Worm (Caenorhabditis elegans) whole organism, early embryonic: Measurements from ENCODE around the gene fipr-16.

Experiments used
- B0310.2 ChIP-seq: sonication (generic microtip); optimal IDR thresholded peaks from 2 replicates; lab custom pipeline; 2016; ENCODE audit warnings: mild to moderate bottlenecking, missing genetic modification characterization, missing compliant biosample characterization
- F13C5.2 ChIP-seq: sonication (generic microtip); optimal IDR thresholded peaks from 2 replicates; lab custom pipeline; 2017; ENCODE audit warnings: mild to moderate bottlenecking, missing genetic modification characterization, inconsistent platforms, missing compliant biosample characterization
- aly-1 ChIP-seq: sonication (generic microtip); optimal IDR thresholded peaks from 2 replicates; lab custom pipeline; 2016; ENCODE audit warnings: missing genetic modification characterization, missing compliant biosample characterization
- ama-1 ChIP-seq: fragments of 150-350 bp; optimal IDR thresholded peaks from 2 replicates; lab custom pipeline; 2014
- ceh-13 ChIP-seq: fragments of 200-800 bp; sonication (Bioruptor generic); optimal IDR thresholded peaks from 2 replicates; lab custom pipeline; 2018; ENCODE audit warnings: mild to moderate bottlenecking, missing genetic modification characterization, missing compliant biosample characterization
- ceh-36 ChIP-seq: sonication (generic microtip); optimal IDR thresholded peaks from 2 replicates; lab custom pipeline; 2016; ENCODE audit warnings: missing genetic modification characterization, inconsistent platforms, missing compliant biosample characterization
- ets-7 ChIP-seq: sonication (generic microtip); optimal IDR thresholded peaks from 2 replicates; lab custom pipeline; 2016; ENCODE audit warnings: missing genotype, missing genetic modification characterization, missing compliant biosample characterization
- flt-1 ChIP-seq: fragments of 200-800 bp; sonication (Bioruptor generic); IDR thresholded peaks from 2 replicates; pipeline ENCODE4 v1.3.6; 2022; ENCODE audit warnings: missing genetic modification characterization, missing compliant biosample characterization
- hmbx-1 ChIP-seq: sonication (generic microtip); optimal IDR thresholded peaks from 2 replicates; lab custom pipeline; 2016; ENCODE audit warnings: mild to moderate bottlenecking, missing genetic modification characterization, missing compliant biosample characterization
- hmg-4 ChIP-seq: fragments of 200-800 bp; sonication (Bioruptor generic); optimal IDR thresholded peaks from 2 replicates; lab custom pipeline; 2018; ENCODE audit warnings: mild to moderate bottlenecking, missing genetic modification characterization, missing compliant biosample characterization
- hnd-1 ChIP-seq: sonication (generic microtip); optimal IDR thresholded peaks from 2 replicates; lab custom pipeline; 2016; ENCODE audit warnings: missing genetic modification characterization, missing compliant biosample characterization
- pes-1 ChIP-seq: fragments of 200-800 bp; sonication (Bioruptor generic); IDR thresholded peaks from 2 replicates; pipeline ENCODE4 v1.3.6; 2022; ENCODE audit warnings: missing genetic modification reagents, missing genetic modification characterization, missing compliant biosample characterization
- scrt-1 ChIP-seq: fragments of 200-800 bp; sonication (Bioruptor generic); IDR thresholded peaks from 2 replicates; pipeline ENCODE4 v1.3.6; 2022; ENCODE audit warnings: missing genetic modification characterization, missing compliant biosample characterization
- sea-1 ChIP-seq: fragments of 200-800 bp; sonication (Bioruptor generic); conservative IDR thresholded peaks from 2 replicates; pipeline ENCODE4 v1.3.6; 2022; ENCODE audit warnings: missing genetic modification characterization, missing compliant biosample characterization
- tbx-11 ChIP-seq: fragments of 200-800 bp; sonication (Bioruptor generic); IDR thresholded peaks from 2 replicates; pipeline ENCODE4 v1.3.6; 2022; ENCODE audit warnings: missing genetic modification characterization, missing compliant biosample characterization
- tbx-37 ChIP-seq: fragments of 200-800 bp; sonication (Bioruptor generic); conservative IDR thresholded peaks from 2 replicates; pipeline ENCODE4 v1.3.6; 2022; ENCODE audit warnings: missing genetic modification reagents, missing genetic modification characterization, missing compliant biosample characterization
- tra-4 ChIP-seq: sonication (generic microtip); optimal IDR thresholded peaks from 2 replicates; lab custom pipeline; 2017; ENCODE audit warnings: missing genetic modification characterization, missing compliant biosample characterization

Gene fipr-16

ce11 chrIII:8590882-8591281 lies at the start of gene fipr-16:
Gene fipr-16, minus strand, starts transcription at chrIII:8590982.
- TF ChIP-seq tra-4 = no peak
- no peak for TF ChIP-seq ceh-13
- TF ChIP-seq flt-1 = no peak
- no peak for TF ChIP-seq B0310.2 (tag; lab: Kevin White, UChicago)
- TF ChIP-seq pes-1 (GFP tag; lab: Robert Waterston, UW) = no peak
- TF ChIP-seq tbx-37 = no peak
- TF ChIP-seq hmbx-1 (tag; lab: Kevin White, UChicago) = no peak
- no peak for TF ChIP-seq sea-1 (GFP tag; lab: Robert Waterston, UW)
- no peak for TF ChIP-seq hmg-4 (GFP tag; lab: Kevin White, UChicago)
- no peak for TF ChIP-seq aly-1
- TF ChIP-seq ama-1 (lab: Kevin White, UChicago) = no peak
- TF ChIP-seq F13C5.2 (tag; lab: Kevin White, UChicago) = no peak

- TF ChIP-seq aly-1 = no peak
- peak; percentile 40; the same call in 1 of the 2 replicates for TF ChIP-seq scrt-1 (GFP tag; lab: Robert Waterston, UW)
These were observed 48.5 kb upstream of the fipr-16 start, which contains the start of gene fip-1 for ce11 chrIII:8639188-8639795. Gene fip-1, plus strand, starts transcription at chrIII:8639745.

DNA sequence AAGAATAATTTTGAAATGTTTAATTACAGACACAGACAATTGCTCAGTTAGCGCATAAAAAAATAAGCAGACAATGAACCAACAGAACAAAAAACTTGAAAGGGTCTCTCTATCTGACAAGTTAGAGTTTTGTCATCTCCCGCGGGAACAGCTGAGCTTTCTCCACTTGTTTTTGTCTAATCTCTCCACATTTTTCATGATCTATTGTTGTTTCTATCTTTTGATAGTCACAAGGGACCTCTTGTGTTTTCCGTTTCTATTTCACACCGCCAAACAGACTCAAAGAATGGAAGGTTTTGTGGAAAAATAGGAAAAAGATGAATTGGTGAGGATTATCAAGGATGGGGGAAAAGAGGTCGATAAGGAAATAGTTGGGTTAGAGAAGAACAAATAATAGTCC lies 46.0 kb upstream of the fipr-16 start:
- no peak for TF ChIP-seq B0310.2 (tag; lab: Kevin White, UChicago)
- TF ChIP-seq ets-7 (tag; lab: Kevin White, UChicago) = no peak
- no peak for TF ChIP-seq aly-1
- no peak for TF ChIP-seq ama-1 (lab: Kevin White, UChicago)
- TF ChIP-seq hmbx-1 (tag; lab: Kevin White, UChicago) = no peak
- TF ChIP-seq F13C5.2 (tag; lab: Kevin White, UChicago) = no peak
- no peak for TF ChIP-seq ceh-36 (tag; lab: Kevin White, UChicago)

- TF ChIP-seq ceh-36 (tag; lab: Kevin White, UChicago) = no peak
- TF ChIP-seq B0310.2 (tag; lab: Kevin White, UChicago) = no peak
- TF ChIP-seq ets-7 (tag; lab: Kevin White, UChicago) = no peak
- TF ChIP-seq flt-1 = no peak
These were observed 40.1 kb upstream of the fipr-16 start, which contains the start of gene dnj-10 for ce11 chrIII:8630833-8631232. Gene dnj-10, plus strand, starts transcription at chrIII:8631165.

DNA sequence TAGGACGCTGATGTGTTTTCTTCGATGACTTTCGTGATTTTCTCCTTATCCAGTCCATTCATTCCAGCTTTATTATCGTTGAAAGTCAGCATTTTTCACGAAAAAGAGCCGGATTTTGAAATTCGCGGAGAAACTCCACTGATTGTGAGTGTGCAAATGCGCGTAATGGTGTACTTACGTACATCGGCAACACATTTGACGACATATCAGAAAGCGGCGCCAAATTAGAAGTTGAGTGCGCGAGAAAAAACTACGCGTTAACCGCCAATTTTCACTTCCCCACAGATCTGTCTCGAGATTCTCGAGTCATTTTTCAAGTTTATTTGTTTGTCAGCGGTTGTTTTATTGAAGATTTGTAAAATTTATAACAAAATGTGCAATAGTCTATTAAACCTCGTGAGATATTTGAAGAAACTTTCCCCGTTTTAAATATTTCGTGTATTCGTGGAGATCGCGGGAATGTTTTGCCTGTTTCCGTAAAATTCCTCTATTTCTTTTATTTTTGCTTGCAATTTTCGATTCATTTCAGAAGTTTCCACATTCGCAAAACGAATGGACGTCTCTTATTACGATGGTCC lies 37.7 kb upstream of the fipr-16 start, which contains the start of the genes polk-1 and gpr-1:
Gene polk-1, minus strand, starts transcription at position 186 of the 578 bp plus-strand sequence.
Gene gpr-1, plus strand, starts transcription at position 528 of the 578 bp plus-strand sequence.
- TF ChIP-seq hnd-1 (no peak), pes-1 (GFP tag; lab: Robert Waterston, UW) (no peak), scrt-1 (GFP tag; lab: Robert Waterston, UW) (no peak), sea-1 (GFP tag; lab: Robert Waterston, UW) (no peak), F13C5.2 (tag; lab: Kevin White, UChicago) (no peak)

ce11 chrIII:8625125-8625524 lies 34.3 kb upstream of the fipr-16 start:
- no peak for TF ChIP-seq pes-1 (GFP tag; lab: Robert Waterston, UW)
- TF ChIP-seq tbx-37 = no peak
- TF ChIP-seq hmbx-1 (tag; lab: Kevin White, UChicago) = no peak
- TF ChIP-seq ama-1 (lab: Kevin White, UChicago) = no peak
- TF ChIP-seq hnd-1 = no peak
- TF ChIP-seq sea-1 (GFP tag; lab: Robert Waterston, UW) = no peak
- no peak for TF ChIP-seq scrt-1 (GFP tag; lab: Robert Waterston, UW)
- TF ChIP-seq hmg-4 (GFP tag; lab: Kevin White, UChicago) = no peak
- TF ChIP-seq tra-4 = no peak
- TF ChIP-seq ets-7 (tag; lab: Kevin White, UChicago) = no peak
- TF ChIP-seq aly-1 = no peak
- no peak for TF ChIP-seq ceh-36 (tag; lab: Kevin White, UChicago)
- TF ChIP-seq B0310.2 (tag; lab: Kevin White, UChicago) = no peak
- no peak for TF ChIP-seq F13C5.2 (tag; lab: Kevin White, UChicago)
- no peak for TF ChIP-seq ceh-13
- TF ChIP-seq tbx-11 (GFP tag; lab: Robert Waterston, UW) = no peak
- no peak for TF ChIP-seq flt-1

DNA sequence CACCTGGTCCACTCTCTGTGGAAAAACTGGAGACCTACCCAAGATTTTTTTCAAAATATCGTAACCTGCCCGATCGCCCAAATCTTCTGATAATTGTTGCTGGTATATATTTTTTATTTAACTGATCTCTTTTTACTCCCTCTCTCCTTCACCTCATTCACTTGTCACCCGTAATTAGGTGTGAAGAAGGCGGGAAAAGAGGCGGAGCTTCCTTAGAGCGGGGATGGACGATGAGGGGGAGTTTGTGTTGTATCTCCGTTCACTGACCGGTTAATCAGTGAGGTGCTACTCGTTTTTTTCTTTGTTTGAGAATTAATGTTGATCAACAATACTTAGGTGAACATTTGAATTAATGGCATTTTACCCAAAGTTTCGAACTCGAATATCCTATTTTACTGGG lies 31.7 kb upstream of the fipr-16 start, which contains the start of gene ceh-16:
Gene ceh-16, plus strand, starts transcription at position 301 of the 400 bp plus-strand sequence.
- no peak for TF ChIP-seq ama-1 (lab: Kevin White, UChicago)
- no peak for TF ChIP-seq sea-1 (GFP tag; lab: Robert Waterston, UW)
- TF ChIP-seq hmg-4 (GFP tag; lab: Kevin White, UChicago) = no peak
- no peak for TF ChIP-seq pes-1 (GFP tag; lab: Robert Waterston, UW)

- TF ChIP-seq ets-7 (tag; lab: Kevin White, UChicago) (no peak), scrt-1 (GFP tag; lab: Robert Waterston, UW) (no peak), ceh-36 (tag; lab: Kevin White, UChicago) (no peak), F13C5.2 (tag; lab: Kevin White, UChicago) (no peak), ceh-13 (no peak), tbx-11 (GFP tag; lab: Robert Waterston, UW) (no peak), tra-4 (no peak), pes-1 (GFP tag; lab: Robert Waterston, UW) (no peak), hmg-4 (GFP tag; lab: Kevin White, UChicago) (no peak), B0310.2 (tag; lab: Kevin White, UChicago) (no peak), flt-1 (no peak), hnd-1 (no peak), aly-1 (no peak)
These were observed 31.2 kb upstream of the fipr-16 start for ce11 chrIII:8621982-8622381.
